Worm (Caenorhabditis elegans) whole organism, L4 larva: Measurements from ENCODE around the gene T26C5.5.

Experiments
- F37D6.2 ChIP-seq: sonication (generic microtip); optimal IDR thresholded peaks from 2 replicates; lab custom pipeline; 2016; ENCODE audit warnings: mild to moderate bottlenecking, missing genetic modification characterization, missing compliant biosample characterization
- Y75B8A.6 ChIP-seq: fragments of 200-800 bp; sonication (Bioruptor generic); IDR thresholded peaks from 2 replicates; pipeline ENCODE4 v1.3.6; 2022; ENCODE audit warnings: missing genetic modification reagents, missing genetic modification characterization, missing compliant biosample characterization
- ZK546.5 ChIP-seq, 2 experiments: sonication (generic microtip); optimal IDR thresholded peaks; 2 replicates each; lab custom pipeline; 2017; ENCODE audit warnings: missing biosample characterization in 2 of 2, missing genetic modification characterization in 2 of 2
- aha-1 ChIP-seq: fragments of 150-350 bp; peaks from one replicate; lab custom pipeline; 2014; ENCODE audit warnings: missing biosample characterization, missing genetic modification characterization
- ama-1 ChIP-seq: fragments of 150-350 bp; optimal IDR thresholded peaks from 2 replicates; lab custom pipeline; 2014; ENCODE audit warnings: inconsistent platforms, mixed read lengths
- arid-1 ChIP-seq: fragments of 200-800 bp; sonication (Bioruptor generic); conservative IDR thresholded peaks from 2 replicates; pipeline ENCODE4 v1.3.6; 2022; ENCODE audit warnings: missing genetic modification reagents, missing genetic modification characterization, missing compliant biosample characterization
- ceh-32 ChIP-seq: sonication (generic microtip); optimal IDR thresholded peaks from 2 replicates; lab custom pipeline; 2016; ENCODE audit warnings: mild to moderate bottlenecking, missing genetic modification characterization, missing compliant biosample characterization; ENCODE audit not compliant: poor library complexity
- ceh-82 ChIP-seq: sonication (generic microtip); optimal IDR thresholded peaks from 2 replicates; lab custom pipeline; 2017; ENCODE audit warnings: missing biosample characterization, missing genetic modification characterization
- ces-1 ChIP-seq: fragments of 150-350 bp; sonication (generic microtip); optimal IDR thresholded peaks from 4 replicates; lab custom pipeline; 2014; ENCODE audit warnings: missing biosample characterization, missing genetic modification reagents, missing genetic modification characterization
- cey-2 ChIP-seq: sonication (generic microtip); optimal IDR thresholded peaks from 3 replicates; lab custom pipeline; 2017; ENCODE audit warnings: missing genetic modification characterization, mild to moderate bottlenecking, missing compliant biosample characterization, antibody characterized with exemption, borderline replicate concordance; ENCODE audit not compliant: insufficient read depth
- daf-16 ChIP-seq, 3 experiments: sonication (generic microtip); optimal IDR thresholded peaks; 2 replicates each; lab custom pipeline; 2016 to 2017; ENCODE audit warnings: missing genetic modification characterization in 3 of 3, missing genetic modification reagents in 3 of 3, mild to moderate bottlenecking in 2 of 3, missing compliant biosample characterization in 2 of 3, missing biosample characterization in 1 of 3, moderate library complexity in 1 of 3
- duxl-1 ChIP-seq: sonication (generic microtip); optimal IDR thresholded peaks from 2 replicates; lab custom pipeline; 2016; ENCODE audit warnings: mild to moderate bottlenecking, missing genetic modification characterization, moderate library complexity, missing compliant biosample characterization; ENCODE audit not compliant: poor library complexity
- egl-43 ChIP-seq: fragments of 200-800 bp; sonication (Bioruptor generic); IDR thresholded peaks from 2 replicates; pipeline ENCODE4 v1.3.6; 2022; ENCODE audit warnings: missing genetic modification reagents, missing genetic modification characterization, missing compliant biosample characterization
- fos-1 ChIP-seq: fragments of 150-350 bp; optimal IDR thresholded peaks from 2 replicates; lab custom pipeline; 2014; ENCODE audit warnings: missing biosample characterization, missing genetic modification characterization
- hif-1 ChIP-seq, 2 experiments: sonication (generic microtip); optimal IDR thresholded peaks; 2 replicates each; lab custom pipeline; 2016 to 2017; ENCODE audit warnings: missing compliant biosample characterization in 2 of 2, missing genetic modification characterization in 2 of 2, missing genetic modification reagents in 2 of 2, missing genotype in 2 of 2, mild to moderate bottlenecking in 1 of 2
- hlh-11 ChIP-seq: fragments of 200-800 bp; sonication (Bioruptor generic); optimal IDR thresholded peaks from 2 replicates; lab custom pipeline; 2018; ENCODE audit warnings: mild to moderate bottlenecking, missing genetic modification characterization, missing compliant biosample characterization
- hlh-30 ChIP-seq: sonication (generic microtip); optimal IDR thresholded peaks from 2 replicates; lab custom pipeline; 2017; ENCODE audit warnings: antibody characterized with exemption, mild to moderate bottlenecking, missing genetic modification characterization, missing compliant biosample characterization; ENCODE audit not compliant: insufficient read depth
- hmg-1.1 ChIP-seq: fragments of 200-800 bp; sonication (Bioruptor generic); IDR thresholded peaks from 2 replicates; pipeline ENCODE4 v1.3.6; 2022; ENCODE audit warnings: missing genetic modification reagents, missing genetic modification characterization, missing compliant biosample characterization
- lin-13 ChIP-seq: fragments of 150-350 bp; optimal IDR thresholded peaks from 2 replicates; lab custom pipeline; 2014; ENCODE audit warnings: missing biosample characterization, missing genetic modification reagents, missing genetic modification characterization
- lin-15B ChIP-seq: fragments of 150-350 bp; sonication (generic microtip); optimal IDR thresholded peaks from 3 replicates; lab custom pipeline; 2014; ENCODE audit warnings: missing biosample characterization, missing genetic modification characterization
- lin-39 ChIP-seq: fragments of 150-350 bp; optimal IDR thresholded peaks from 2 replicates; lab custom pipeline; 2014; ENCODE audit warnings: missing biosample characterization, missing genetic modification reagents, missing genetic modification characterization
- lsy-2 ChIP-seq, 2 experiments: fragments of 150-350 bp in 1 of 2; sonication (generic microtip) in 1 of 2; optimal IDR thresholded peaks; 2 replicates each; lab custom pipeline; 2014 to 2017; ENCODE audit warnings: missing biosample characterization in 2 of 2, missing genetic modification characterization in 2 of 2
- madf-9 ChIP-seq: fragments of 200-800 bp; sonication (Bioruptor generic); conservative IDR thresholded peaks from 2 replicates; pipeline ENCODE4 v1.3.6; 2022; ENCODE audit warnings: missing genetic modification reagents, missing genetic modification characterization, missing compliant biosample characterization
- mdl-1 ChIP-seq, 2 experiments: fragments of 150-350 bp in 1 of 2; sonication (generic microtip) in 1 of 2; optimal IDR thresholded peaks; 2 replicates each; lab custom pipeline; 2014 to 2017; ENCODE audit warnings: missing biosample characterization in 2 of 2, missing genetic modification characterization in 2 of 2
- nhr-102 ChIP-seq: sonication (generic microtip); optimal IDR thresholded peaks from 2 replicates; lab custom pipeline; 2016; ENCODE audit warnings: mild to moderate bottlenecking, missing genetic modification characterization, moderate library complexity, missing compliant biosample characterization
- nhr-11 ChIP-seq: fragments of 150-350 bp; optimal IDR thresholded peaks from 2 replicates; lab custom pipeline; 2014; ENCODE audit warnings: missing biosample characterization, missing genetic modification characterization
- nhr-111 ChIP-seq: fragments of 200-800 bp; sonication (Bioruptor generic); optimal IDR thresholded peaks from 2 replicates; lab custom pipeline; 2018; ENCODE audit warnings: mild to moderate bottlenecking, missing genetic modification characterization, missing compliant biosample characterization
- nhr-48 ChIP-seq: sonication (generic microtip); optimal IDR thresholded peaks from 2 replicates; lab custom pipeline; 2016; ENCODE audit warnings: mild to moderate bottlenecking, missing genetic modification characterization, missing compliant biosample characterization
- nhr-6 ChIP-seq: fragments of 150-350 bp; optimal IDR thresholded peaks from 2 replicates; lab custom pipeline; 2014; ENCODE audit warnings: missing biosample characterization, missing genetic modification characterization
- pha-4 ChIP-seq, 2 experiments: fragments of 150-350 bp in 1 of 2; fragments of 200-800 bp in 1 of 2; sonication (Bioruptor generic) in 1 of 2; IDR thresholded peaks in 1 of 2; optimal IDR thresholded peaks in 1 of 2; 2 replicates each; pipeline versions ENCODE4 v1.3.6 to Lab custom; 2014 to 2022; ENCODE audit warnings: missing genetic modification characterization in 2 of 2, missing genetic modification reagents in 2 of 2, missing biosample characterization in 1 of 2, missing compliant biosample characterization in 1 of 2
- pqm-1 ChIP-seq: sonication (generic microtip); optimal IDR thresholded peaks from 2 replicates; lab custom pipeline; 2017; ENCODE audit warnings: missing biosample characterization, missing genetic modification characterization
- rbr-2 ChIP-seq: sonication (generic microtip); optimal IDR thresholded peaks from 2 replicates; lab custom pipeline; 2016; ENCODE audit warnings: missing genotype, missing genetic modification characterization, missing compliant biosample characterization
- saeg-2 ChIP-seq: fragments of 200-800 bp; sonication (Bioruptor generic); IDR thresholded peaks from 2 replicates; pipeline ENCODE4 v1.3.6; 2022; ENCODE audit warnings: missing genetic modification reagents, missing genetic modification characterization, missing compliant biosample characterization
- set-16 ChIP-seq: fragments of 200-800 bp; sonication (Bioruptor generic); IDR thresholded peaks from 2 replicates; pipeline ENCODE4 v1.3.6; 2022; ENCODE audit warnings: missing genetic modification reagents, missing genetic modification characterization, missing compliant biosample characterization
- snpc-1.2 ChIP-seq: fragments of 200-800 bp; sonication (Bioruptor generic); IDR thresholded peaks from 2 replicates; pipeline ENCODE4 v1.3.6; 2022; ENCODE audit warnings: missing genetic modification reagents, missing genetic modification characterization, missing compliant biosample characterization
- unc-39 ChIP-seq: sonication (generic microtip); optimal IDR thresholded peaks from 2 replicates; lab custom pipeline; 2017; ENCODE audit warnings: missing biosample characterization, missing genetic modification characterization
- unc-62 ChIP-seq, 3 experiments: fragments of 150-350 bp in 1 of 3; sonication (generic microtip); optimal IDR thresholded peaks in 2 of 3; peaks in 1 of 3; 1 replicate in 1 of 3; 2 replicates in 2 of 3; lab custom pipeline; 2014 to 2017; ENCODE audit warnings: missing biosample characterization in 3 of 3, missing genetic modification characterization in 3 of 3, missing genetic modification reagents in 3 of 3, missing genotype in 1 of 3

The T26C5.5 gene

ce11 chrII:9269588-9269987 lies 23.0 kb upstream of the T26C5.5 start, which contains the start of gene C01G6.3 (continued):
- no peak for TF ChIP-seq set-16 (GFP tag; lab: Robert Waterston, UW)

ce11 chrII:9268983-9269382 lies 22.4 kb upstream of the T26C5.5 start:
- no peak for TF ChIP-seq ZK546.5 (tag; optimal IDR thresholded peaks at IDR 0.05; lab: Kevin White, UChicago)
- TF ChIP-seq unc-62 (GFP tag; optimal IDR thresholded peaks at IDR 0.05 in 1 of 2; lab: Kevin White, UChicago): peak in 1 of 2 experiments; percentile 30
- TF ChIP-seq unc-62 (tag; optimal IDR thresholded peaks at IDR 0.05; lab: Kevin White, UChicago): no peak
- no peak for TF ChIP-seq Y75B8A.6 (GFP tag; lab: Robert Waterston, UW)
- TF ChIP-seq pha-4 (GFP tag; IDR thresholded peaks at IDR 0.05; lab: Robert Waterston, UW): no peak
- no peak for TF ChIP-seq pha-4 (tag; optimal IDR thresholded peaks at IDR 0.05; lab: Kevin White, UChicago)
- no peak for TF ChIP-seq cey-2 (tag; lab: Kevin White, UChicago)
- TF ChIP-seq nhr-6: no peak
- no peak for TF ChIP-seq nhr-111 (GFP tag; lab: Kevin White, UChicago)
- TF ChIP-seq, all 104 proteins: peak for 1

- TF ChIP-seq unc-62 (GFP tag; optimal IDR thresholded peaks at IDR 0.05 in 1 of 2; lab: Kevin White, UChicago): peak in 1 of 2 experiments; percentile 17
- TF ChIP-seq unc-62 (tag; optimal IDR thresholded peaks at IDR 0.05; lab: Kevin White, UChicago): no peak
- no peak for TF ChIP-seq saeg-2 (GFP tag; lab: Robert Waterston, UW)
- TF ChIP-seq, all 104 proteins: peak for 1
Measured at ce11 chrII:9266755-9267154, 20.2 kb upstream of the T26C5.5 start, which contains the start of gene C01G6.2. Gene C01G6.2 (plus strand): TSS chrII:9267055.

- TF ChIP-seq lin-15B (no peak), duxl-1 (tag; lab: Kevin White, UChicago) (no peak), snpc-1.2 (no peak), ceh-32 (tag; lab: Kevin White, UChicago) (no peak), ama-1 (lab: Kevin White, UChicago) (no peak), hlh-11 (tag; lab: Kevin White, UChicago) (no peak)
Measured at ce11 chrII:9266252-9266651, 19.7 kb upstream of the T26C5.5 start.

- TF ChIP-seq nhr-48 (tag; lab: Kevin White, UChicago) (no peak), aha-1 (tag; lab: Kevin White, UChicago) (peak; percentile 64), lin-39 (no peak)
Measured at ce11 chrII:9265705-9266104, 19.2 kb upstream of the T26C5.5 start.

ce11 chrII:9264689-9265278 lies 18.2 kb upstream of the T26C5.5 start:
- TF ChIP-seq lin-39: no peak
- TF ChIP-seq unc-39: no peak
- no peak for TF ChIP-seq nhr-102 (tag; lab: Kevin White, UChicago)
- TF ChIP-seq fos-1: no peak
- no peak for TF ChIP-seq madf-9 (GFP tag; lab: Robert Waterston, UW)
- peak; percentile 13 for TF ChIP-seq rbr-2
- TF ChIP-seq ces-1 (GFP tag; lab: Kevin White, UChicago): no peak
- TF ChIP-seq egl-43 (GFP tag; lab: Robert Waterston, UW): peak; percentile 52; the same call in 1 of the 2 replicates
- TF ChIP-seq mdl-1 (tag; optimal IDR thresholded peaks at IDR 0.05; lab: Kevin White, UChicago): peak in 1 of 2 experiments; percentile 15
- TF ChIP-seq Y75B8A.6 (GFP tag; lab: Robert Waterston, UW): no peak
- TF ChIP-seq hlh-30 (tag; lab: Kevin White, UChicago): peak; percentile 1
- peak in 1 of 2 experiments; percentile 41 for TF ChIP-seq lsy-2 (tag; optimal IDR thresholded peaks at IDR 0.05; lab: Kevin White, UChicago)
- TF ChIP-seq unc-62 (GFP tag; optimal IDR thresholded peaks at IDR 0.05 in 1 of 2; lab: Kevin White, UChicago): peak in 1 of 2 experiments; percentile 59
- no peak for TF ChIP-seq unc-62 (tag; optimal IDR thresholded peaks at IDR 0.05; lab: Kevin White, UChicago)
- peak in 1 of 2 experiments; percentile 57 for TF ChIP-seq daf-16 (GFP tag; optimal IDR thresholded peaks at IDR 0.05; lab: Kevin White, UChicago)
- TF ChIP-seq daf-16 (tag; optimal IDR thresholded peaks at IDR 0.05; lab: Kevin White, UChicago): no peak
- peak; percentile 25; the same call in 1 of the 2 replicates for TF ChIP-seq hmg-1.1 (GFP tag; lab: Robert Waterston, UW)
- TF ChIP-seq pqm-1 (tag; lab: Kevin White, UChicago): no peak
- no peak for TF ChIP-seq arid-1 (GFP tag; lab: Robert Waterston, UW)
- peak; percentile 96 for TF ChIP-seq aha-1 (tag; lab: Kevin White, UChicago)
- no peak for TF ChIP-seq lin-13 (GFP tag; lab: Kevin White, UChicago)
- peak; percentile 46 for TF ChIP-seq nhr-11 (tag; lab: Kevin White, UChicago)
- no peak for TF ChIP-seq duxl-1 (tag; lab: Kevin White, UChicago)
- TF ChIP-seq hif-1 (tag; optimal IDR thresholded peaks at IDR 0.05; lab: Kevin White, UChicago): no peak
- TF ChIP-seq F37D6.2 (tag; lab: Kevin White, UChicago): no peak
- TF ChIP-seq hlh-11 (tag; lab: Kevin White, UChicago): peak; percentile 2
- no peak for TF ChIP-seq ceh-82 (tag; lab: Kevin White, UChicago)
